Fruit fly (Drosophila melanogaster) whole organism, embryonic: ENCODE results near the gene Rack1.

Experiments
- Antp ChIP-seq: fragments of 200-800 bp; sonication (Bioruptor generic); optimal IDR thresholded peaks from 3 replicates; lab custom pipeline; 2016; ENCODE audit warnings: missing biosample characterization, missing genetic modification characterization
- Bdp1 ChIP-seq: fragments of 200-800 bp; sonication (Bioruptor generic); optimal IDR thresholded peaks from 3 replicates; lab custom pipeline; 2016; ENCODE audit warnings: missing biosample characterization, missing genetic modification characterization
- CG13287 ChIP-seq: fragments of 200-800 bp; sonication (Bioruptor generic); IDR thresholded peaks from 2 replicates; pipeline ENCODE4 v1.3.6; 2022; ENCODE audit warnings: missing biosample characterization, missing genetic modification characterization; ENCODE audit not compliant: partially characterized antibody
- CG14014 ChIP-seq: fragments of 200-800 bp; sonication (Bioruptor generic); IDR thresholded peaks from 2 replicates; pipeline ENCODE4 v1.3.6; 2022; ENCODE audit warnings: missing biosample characterization, missing genetic modification characterization
- CG16813 ChIP-seq: fragments of 200-800 bp; sonication (Bioruptor generic); IDR thresholded peaks from 3 replicates; pipeline ENCODE4 v1.3.6; 2022; ENCODE audit warnings: missing biosample characterization, missing genetic modification characterization; ENCODE audit not compliant: partially characterized antibody
- CG17385 ChIP-seq: fragments of 200-800 bp; sonication (Bioruptor generic); optimal IDR thresholded peaks from 3 replicates; lab custom pipeline; 2018; ENCODE audit warnings: missing biosample characterization, mild to moderate bottlenecking, missing genetic modification characterization
- CG32532 ChIP-seq: fragments of 200-800 bp; sonication (Bioruptor generic); IDR thresholded peaks from 2 replicates; pipeline ENCODE4 v1.3.6; 2022; ENCODE audit warnings: missing biosample characterization, missing genetic modification characterization
- CG4707 ChIP-seq: fragments of 200-800 bp; sonication (Bioruptor generic); optimal IDR thresholded peaks from 2 replicates; lab custom pipeline; 2018; ENCODE audit warnings: missing biosample characterization, mild to moderate bottlenecking, missing genetic modification characterization, moderate library complexity
- CG6813 ChIP-seq: fragments of 200-800 bp; sonication (Bioruptor generic); optimal IDR thresholded peaks from 2 replicates; lab custom pipeline; 2017; ENCODE audit warnings: missing biosample characterization, missing genetic modification characterization, mild to moderate bottlenecking, moderate library complexity, missing genetic modification reagents
- CG8924 ChIP-seq: fragments of 200-800 bp; optimal IDR thresholded peaks from 3 replicates; lab custom pipeline; 2019; ENCODE audit warnings: missing biosample characterization, mild to moderate bottlenecking, missing genetic modification characterization, moderate library complexity
- CG9817 ChIP-seq: fragments of 200-800 bp; sonication (Bioruptor generic); optimal IDR thresholded peaks from 2 replicates; lab custom pipeline; 2018; ENCODE audit warnings: missing biosample characterization, mild to moderate bottlenecking, missing genetic modification characterization, moderate library complexity
- Dbx ChIP-seq: fragments of 200-800 bp; sonication (Bioruptor generic); IDR thresholded peaks from 3 replicates; pipeline ENCODE4 v1.3.6; 2022; ENCODE audit warnings: missing biosample characterization, missing genetic modification characterization
- Dek ChIP-seq: fragments of 200-800 bp; sonication (Bioruptor generic); optimal IDR thresholded peaks from 3 replicates; lab custom pipeline; 2019; ENCODE audit warnings: missing biosample characterization, mild to moderate bottlenecking, missing genetic modification characterization, moderate library complexity
- Dip2 ChIP-seq: fragments of 200-800 bp; sonication (Bioruptor generic); IDR thresholded peaks from 2 replicates; pipeline ENCODE4 v1.3.6; 2022; ENCODE audit warnings: missing biosample characterization, missing genetic modification characterization
- ERR ChIP-seq: fragments of 200-800 bp; sonication (Bioruptor generic); optimal IDR thresholded peaks from 2 replicates; lab custom pipeline; 2016; ENCODE audit warnings: missing biosample characterization, missing genetic modification characterization
- Ets65A ChIP-seq: fragments of 200-800 bp; sonication (Bioruptor generic); peaks from one replicate; lab custom pipeline; 2016; ENCODE audit warnings: missing biosample characterization, missing genetic modification characterization
- Fer3 ChIP-seq: fragments of 200-800 bp; sonication (Bioruptor generic); optimal IDR thresholded peaks from 2 replicates; lab custom pipeline; 2018; ENCODE audit warnings: missing biosample characterization, mild to moderate bottlenecking, missing genetic modification characterization, moderate library complexity
- HmgZ ChIP-seq: fragments of 200-800 bp; sonication (Bioruptor generic); optimal IDR thresholded peaks from 2 replicates; lab custom pipeline; 2018; ENCODE audit warnings: missing biosample characterization, mild to moderate bottlenecking, missing genetic modification characterization
- Hr78 ChIP-seq, 2 experiments: fragments of 200-800 bp in 1 of 2; fragments of >200 bp in 1 of 2; sonication (Bioruptor generic) in 1 of 2; optimal IDR thresholded peaks; 2 replicates each; lab custom pipeline; 2017 to 2019; ENCODE audit warnings: missing biosample characterization in 2 of 2, missing genetic modification characterization in 2 of 2, mild to moderate bottlenecking in 1 of 2, moderate library complexity in 1 of 2
- Lhr ChIP-seq: fragments of 200-800 bp; sonication (Bioruptor generic); optimal IDR thresholded peaks from 3 replicates; lab custom pipeline; 2017; ENCODE audit warnings: mild to moderate bottlenecking, missing biosample characterization, missing genetic modification reagents, missing genetic modification characterization
- MESR4 ChIP-seq: fragments of 200-800 bp; sonication (Bioruptor generic); optimal IDR thresholded peaks from 2 replicates; lab custom pipeline; 2018; ENCODE audit warnings: missing biosample characterization, mild to moderate bottlenecking, missing genetic modification characterization, moderate library complexity
- Oli ChIP-seq: fragments of 200-800 bp; sonication (Bioruptor generic); optimal IDR thresholded peaks from 2 replicates; lab custom pipeline; 2018; ENCODE audit warnings: missing biosample characterization, mild to moderate bottlenecking, missing genetic modification characterization, moderate library complexity
- Pdp1 ChIP-seq, 2 experiments: fragments of 200-800 bp; sonication (Bioruptor generic); optimal IDR thresholded peaks; 3 replicates each; lab custom pipeline; 2016; ENCODE audit warnings: missing biosample characterization in 2 of 2, missing genetic modification characterization in 2 of 2, mild to moderate bottlenecking in 1 of 2, moderate library complexity in 1 of 2
- Ravus ChIP-seq: fragments of 200-800 bp; sonication (Bioruptor generic); IDR thresholded peaks from 2 replicates; pipeline ENCODE4 v1.3.6; 2022; ENCODE audit warnings: missing biosample characterization, missing genetic modification characterization
- Rfx ChIP-seq: fragments of 200-800 bp; sonication (Bioruptor generic); IDR thresholded peaks from 2 replicates; pipeline ENCODE4 v1.3.6; 2022; ENCODE audit warnings: missing biosample characterization, missing genetic modification characterization
- TFAM ChIP-seq: fragments of 200-800 bp; sonication (Bioruptor generic); optimal IDR thresholded peaks from 2 replicates; lab custom pipeline; 2017; ENCODE audit warnings: missing biosample characterization, missing genetic modification characterization, inconsistent platforms
- YL-1 ChIP-seq: fragments of 200-800 bp; sonication (Bioruptor generic); optimal IDR thresholded peaks from 3 replicates; lab custom pipeline; 2017; ENCODE audit warnings: missing biosample characterization, mild to moderate bottlenecking, missing genetic modification characterization
- ab ChIP-seq: fragments of 200-800 bp; sonication (Bioruptor generic); optimal IDR thresholded peaks from 2 replicates; lab custom pipeline; 2016; ENCODE audit warnings: missing biosample characterization, missing genetic modification characterization
- caup ChIP-seq: fragments of 200-800 bp; sonication (Bioruptor generic); optimal IDR thresholded peaks from 3 replicates; lab custom pipeline; 2017; ENCODE audit warnings: missing biosample characterization, mild to moderate bottlenecking, missing genetic modification characterization, moderate library complexity; ENCODE audit not compliant: severe bottlenecking
- chif ChIP-seq, 2 experiments: fragments of 200-800 bp; sonication (Bioruptor generic); optimal IDR thresholded peaks; 3 replicates each; lab custom pipeline; 2016; ENCODE audit warnings: missing biosample characterization in 2 of 2, missing genetic modification characterization in 2 of 2
- dysf ChIP-seq: fragments of 200-800 bp; sonication (Bioruptor generic); IDR thresholded peaks from 3 replicates; pipeline ENCODE4 v1.3.6; 2022; ENCODE audit warnings: missing biosample characterization, missing genetic modification characterization
- exex ChIP-seq: fragments of 200-800 bp; sonication (Bioruptor generic); optimal IDR thresholded peaks from 4 replicates; lab custom pipeline; 2018; ENCODE audit warnings: missing biosample characterization, mild to moderate bottlenecking, missing genetic modification characterization, moderate library complexity
- grn ChIP-seq: fragments of 200-800 bp; sonication (Bioruptor generic); optimal IDR thresholded peaks from 3 replicates; lab custom pipeline; 2017; ENCODE audit warnings: missing biosample characterization, missing genetic modification characterization
- gsb ChIP-seq: fragments of 200-800 bp; sonication (Bioruptor generic); IDR thresholded peaks from 2 replicates; pipeline ENCODE4 v1.3.6; 2022; ENCODE audit warnings: missing biosample characterization, missing genetic modification characterization
- jumu ChIP-seq: fragments of 200-800 bp; sonication (Bioruptor generic); optimal IDR thresholded peaks from 3 replicates; lab custom pipeline; 2016; ENCODE audit warnings: missing biosample characterization, missing genetic modification characterization
- kah ChIP-seq: fragments of 200-800 bp; sonication (Bioruptor generic); optimal IDR thresholded peaks from 2 replicates; lab custom pipeline; 2018; ENCODE audit warnings: missing biosample characterization, mild to moderate bottlenecking, missing genetic modification characterization
- luna ChIP-seq: fragments of 200-800 bp; sonication (Bioruptor generic); optimal IDR thresholded peaks from 2 replicates; lab custom pipeline; 2016; ENCODE audit warnings: missing biosample characterization, missing genetic modification characterization
- nerfin-1 ChIP-seq: fragments of 200-800 bp; sonication (Bioruptor generic); optimal IDR thresholded peaks from 3 replicates; lab custom pipeline; 2019; ENCODE audit warnings: missing biosample characterization, mild to moderate bottlenecking, missing genetic modification characterization, moderate library complexity
- nom ChIP-seq: fragments of 200-800 bp; sonication (Bioruptor generic); optimal IDR thresholded peaks from 2 replicates; lab custom pipeline; 2017; ENCODE audit warnings: missing biosample characterization, missing genetic modification characterization, mild to moderate bottlenecking, moderate library complexity, missing genetic modification reagents
- pb ChIP-seq: fragments of 200-800 bp; sonication (Bioruptor generic); optimal IDR thresholded peaks from 3 replicates; lab custom pipeline; 2016; ENCODE audit warnings: missing biosample characterization, missing genetic modification characterization
- pfk ChIP-seq: fragments of 200-800 bp; sonication (Bioruptor generic); optimal IDR thresholded peaks from 2 replicates; lab custom pipeline; 2018; ENCODE audit warnings: missing biosample characterization, mild to moderate bottlenecking, missing genetic modification characterization, moderate library complexity
- rib ChIP-seq: fragments of 200-800 bp; sonication (Bioruptor generic); IDR thresholded peaks from 2 replicates; pipeline ENCODE4 v1.3.6; 2022; ENCODE audit warnings: missing biosample characterization, missing genetic modification characterization
- row ChIP-seq: fragments of 200-800 bp; sonication (Bioruptor generic); IDR thresholded peaks from 3 replicates; pipeline ENCODE4 v1.3.6; 2022; ENCODE audit warnings: missing biosample characterization, missing genetic modification characterization
- salm ChIP-seq: fragments of 200-800 bp; sonication (Bioruptor generic); optimal IDR thresholded peaks from 2 replicates; lab custom pipeline; 2018; ENCODE audit warnings: missing biosample characterization, mild to moderate bottlenecking, missing genetic modification characterization
- sd ChIP-seq: fragments of 200-800 bp; sonication (Bioruptor generic); optimal IDR thresholded peaks from 3 replicates; lab custom pipeline; 2018; ENCODE audit warnings: missing biosample characterization, mild to moderate bottlenecking, missing genetic modification characterization, moderate library complexity
- sqz ChIP-seq: fragments of 200-800 bp; sonication (Bioruptor generic); optimal IDR thresholded peaks from 3 replicates; lab custom pipeline; 2018; ENCODE audit warnings: missing biosample characterization, mild to moderate bottlenecking, missing genetic modification characterization
- tap ChIP-seq: fragments of 200-800 bp; optimal IDR thresholded peaks from 3 replicates; lab custom pipeline; 2019; ENCODE audit warnings: missing biosample characterization, mild to moderate bottlenecking, missing genetic modification characterization, moderate library complexity
- tx ChIP-seq: fragments of 200-800 bp; sonication (Bioruptor generic); optimal IDR thresholded peaks from 2 replicates; lab custom pipeline; 2016; ENCODE audit warnings: missing biosample characterization, missing genetic modification characterization
- wdn ChIP-seq: fragments of 200-800 bp; sonication (Bioruptor generic); IDR thresholded peaks from 2 replicates; pipeline ENCODE4 v1.3.6; 2022; ENCODE audit warnings: missing biosample characterization, missing genetic modification characterization

The Rack1 gene

DNA sequence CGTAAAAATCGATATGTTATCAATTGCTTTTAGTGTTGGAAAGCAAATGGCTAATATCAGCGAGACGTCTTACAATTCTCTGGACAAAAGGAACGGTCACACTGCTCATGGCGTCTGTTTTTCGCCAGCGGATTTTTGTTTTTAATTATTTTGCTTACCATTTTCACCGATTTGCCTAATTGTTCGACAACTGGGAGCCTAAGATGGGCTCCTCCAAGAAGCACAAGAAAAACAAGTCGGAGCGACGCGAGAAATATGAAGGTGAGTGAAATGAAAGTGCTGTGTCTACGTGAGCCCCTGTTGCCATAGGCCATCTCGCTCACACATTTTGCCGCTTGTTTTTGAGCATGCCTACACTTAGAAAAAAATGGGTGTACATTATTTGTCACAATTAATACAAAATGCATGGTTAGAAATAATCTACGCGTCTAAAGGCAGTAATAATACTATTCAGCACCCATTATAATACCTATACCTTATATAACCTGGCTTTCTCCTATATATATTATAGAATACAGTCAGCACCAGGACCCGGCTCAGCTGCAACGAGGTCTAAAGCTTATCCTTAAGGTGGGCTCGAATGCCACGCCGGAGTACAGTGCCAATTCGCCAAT is 44.2 kb downstream of the Rack1 start, which contains the start of gene Brd7-9 (continued):
- no peak for TF ChIP-seq ab (GFP tag; lab: Kevin White, UChicago)
- peak; percentile 0 for TF ChIP-seq kah (GFP tag; lab: Kevin White, UChicago)
- no peak for TF ChIP-seq Dip2
- TF ChIP-seq rib, result peak; percentile 73
- peak; percentile 7 for TF ChIP-seq luna (GFP tag; lab: Kevin White, UChicago)
- TF ChIP-seq sd (tag; lab: Kevin White, UChicago), result no peak
- peak; percentile 79; the same call in 2 of the 3 replicates for TF ChIP-seq Dbx (GFP tag; lab: Robert Waterston, UW)
- TF ChIP-seq tap (tag; lab: Kevin White, UChicago), result peak; percentile 50
- peak; percentile 65 for TF ChIP-seq jumu (GFP tag; lab: Kevin White, UChicago)
- TF ChIP-seq Rfx, result peak; percentile 87
- peak; percentile 37 for TF ChIP-seq Dek (tag; lab: Kevin White, UChicago)
- TF ChIP-seq CG13287 (GFP tag; lab: Robert Waterston, UW), result peak; percentile 65
- peak; percentile 51 for TF ChIP-seq CG9817 (tag; lab: Kevin White, UChicago)
- TF ChIP-seq caup (GFP tag; lab: Kevin White, UChicago), result peak; percentile 78
- peak; percentile 6 for TF ChIP-seq Bdp1 (GFP tag; lab: Kevin White, UChicago)
- peak; percentile 91 for TF ChIP-seq CG32532 (GFP tag; lab: Robert Waterston, UW)
- TF ChIP-seq dysf (GFP tag; lab: Robert Waterston, UW), result peak; percentile 82
- peak; percentile 22; the same call in 1 of the 3 replicates for TF ChIP-seq CG16813 (GFP tag; lab: Robert Waterston, UW)
- peak; percentile 50 for TF ChIP-seq chif (GFP tag; optimal IDR thresholded peaks at IDR 0.05; lab: Kevin White, UChicago)
- peak; percentile 62 for TF ChIP-seq Fer3 (tag; lab: Kevin White, UChicago)
- peak; percentile 76 for TF ChIP-seq CG6813
- TF ChIP-seq pb, result peak; percentile 39
- peak; percentile 88 for TF ChIP-seq YL-1 (GFP tag; lab: Kevin White, UChicago)
- peak; percentile 98 for TF ChIP-seq MESR4 (GFP tag; lab: Kevin White, UChicago)
- TF ChIP-seq CG17385, result peak; percentile 66
- peak; percentile 68 for TF ChIP-seq CG8924 (tag; lab: Kevin White, UChicago)
- TF ChIP-seq ERR (GFP tag; lab: Kevin White, UChicago), result no peak
- TF ChIP-seq TFAM (GFP tag; lab: Kevin White, UChicago), result no peak
- TF ChIP-seq Ravus (GFP tag; lab: Robert Waterston, UW), result no peak; the same call in 1 of the 2 replicates
- TF ChIP-seq wdn (GFP tag; lab: Robert Waterston, UW), result peak; percentile 70; the same call in 1 of the 2 replicates
- peak; percentile 89 for TF ChIP-seq Ets65A (GFP tag; lab: Kevin White, UChicago)
- peak; percentile 73 for TF ChIP-seq Oli (tag; lab: Kevin White, UChicago)
- 0 out of 2 replicates have a peak, but pooled peaks have one; percentile 25 for TF ChIP-seq gsb (GFP tag; lab: Robert Waterston, UW)
- no peak for TF ChIP-seq pfk (GFP tag; lab: Kevin White, UChicago)
- TF ChIP-seq HmgZ (tag; lab: Kevin White, UChicago), result peak; percentile 74
- peak; percentile 65 to 76 for TF ChIP-seq Pdp1 (GFP tag; optimal IDR thresholded peaks at IDR 0.05; lab: Kevin White, UChicago)
- no peak for TF ChIP-seq nom (GFP tag; lab: Kevin White, UChicago)
- no peak for TF ChIP-seq tx (GFP tag; lab: Kevin White, UChicago)
- no peak for TF ChIP-seq exex (tag; lab: Kevin White, UChicago)
- TF ChIP-seq sqz, result no peak
- no peak for TF ChIP-seq grn (GFP tag; lab: Kevin White, UChicago)
- TF ChIP-seq salm (tag; lab: Kevin White, UChicago), result peak; percentile 29
- no peak for TF ChIP-seq Lhr
- no peak for TF ChIP-seq Hr78 (GFP tag; optimal IDR thresholded peaks at IDR 0.05; lab: Kevin White, UChicago)
- TF ChIP-seq nerfin-1 (tag; lab: Kevin White, UChicago), result peak; percentile 28
- peak; percentile 83 for TF ChIP-seq CG14014
- TF ChIP-seq row (GFP tag; lab: Robert Waterston, UW), result peak; percentile 65
- TF ChIP-seq CG4707 (GFP tag; lab: Kevin White, UChicago), result peak; percentile 48
- peak; percentile 52 for TF ChIP-seq Antp
